Worm (Caenorhabditis elegans) whole organism, L2 larva: ENCODE measurements around the gene T23E1.1.
A peak's percentile ranks its signal among the peaks of the same experiment; 100 is the strongest.

Experiments used
- C34F6.9 ChIP-seq: fragments of 150-350 bp; optimal IDR thresholded peaks from 2 replicates; lab custom pipeline; 2014; ENCODE audit warnings: missing biosample characterization, missing genetic modification characterization
- F13H6.1 ChIP-seq: sonication (generic microtip); optimal IDR thresholded peaks from 2 replicates; lab custom pipeline; 2016; ENCODE audit warnings: missing genetic modification characterization, missing compliant biosample characterization
- R02D3.7 ChIP-seq: fragments of 150-350 bp; optimal IDR thresholded peaks from 2 replicates; lab custom pipeline; 2014; ENCODE audit warnings: missing biosample characterization, missing genetic modification characterization
- Y55F3AM.14 ChIP-seq: fragments of 200-800 bp; sonication (Bioruptor generic); optimal IDR thresholded peaks from 2 replicates; lab custom pipeline; 2018; ENCODE audit warnings: mild to moderate bottlenecking, missing genetic modification characterization, missing compliant biosample characterization
- ZK546.5 ChIP-seq: sonication (generic microtip); optimal IDR thresholded peaks from 2 replicates; lab custom pipeline; 2017; ENCODE audit warnings: missing biosample characterization, missing genetic modification characterization
- alr-1 ChIP-seq: fragments of 150-350 bp; optimal IDR thresholded peaks from 2 replicates; lab custom pipeline; 2014; ENCODE audit warnings: missing biosample characterization, missing genetic modification characterization
- aly-2 ChIP-seq: fragments of 150-350 bp; optimal IDR thresholded peaks from 2 replicates; lab custom pipeline; 2014; ENCODE audit warnings: missing biosample characterization, missing genetic modification characterization
- ama-1 ChIP-seq: fragments of 150-350 bp; optimal IDR thresholded peaks from 2 replicates; lab custom pipeline; 2018; ENCODE audit warnings: inconsistent platforms
- blmp-1 ChIP-seq: sonication (generic microtip); optimal IDR thresholded peaks from 2 replicates; lab custom pipeline; 2017; ENCODE audit warnings: missing genetic modification characterization, mild to moderate bottlenecking, missing compliant biosample characterization, antibody characterized with exemption, moderate library complexity; ENCODE audit not compliant: insufficient read depth
- ceh-16 ChIP-seq: fragments of 150-350 bp; optimal IDR thresholded peaks from 2 replicates; lab custom pipeline; 2014; ENCODE audit warnings: missing biosample characterization, missing genetic modification characterization
- ceh-82 ChIP-seq: fragments of 150-350 bp; optimal IDR thresholded peaks from 2 replicates; lab custom pipeline; 2014; ENCODE audit warnings: missing biosample characterization, missing genetic modification characterization
- crh-2 ChIP-seq: sonication (generic microtip); optimal IDR thresholded peaks from 2 replicates; lab custom pipeline; 2017; ENCODE audit warnings: missing biosample characterization, missing genetic modification characterization
- dmd-4 ChIP-seq: sonication (generic microtip); optimal IDR thresholded peaks from 2 replicates; lab custom pipeline; 2017; ENCODE audit warnings: missing biosample characterization, missing genetic modification characterization
- egl-27 ChIP-seq: sonication (generic microtip); optimal IDR thresholded peaks from 3 replicates; lab custom pipeline; 2017; ENCODE audit warnings: missing biosample characterization, missing genetic modification reagents, missing genetic modification characterization
- elt-1 ChIP-seq: fragments of 150-350 bp; optimal IDR thresholded peaks from 2 replicates; lab custom pipeline; 2014; ENCODE audit warnings: missing biosample characterization, missing genetic modification characterization
- elt-3 ChIP-seq: sonication (generic microtip); optimal IDR thresholded peaks from 2 replicates; lab custom pipeline; 2017; ENCODE audit warnings: missing biosample characterization, missing genetic modification characterization
- fos-1 ChIP-seq: fragments of 150-350 bp; optimal IDR thresholded peaks from 2 replicates; lab custom pipeline; 2014; ENCODE audit warnings: missing biosample characterization, missing genetic modification characterization
- gmeb-1 ChIP-seq: fragments of 150-350 bp; optimal IDR thresholded peaks from 2 replicates; lab custom pipeline; 2014; ENCODE audit warnings: missing biosample characterization, missing genetic modification characterization
- lin-11 ChIP-seq: fragments of 150-350 bp; sonication (generic microtip); optimal IDR thresholded peaks from 2 replicates; lab custom pipeline; 2014; ENCODE audit warnings: missing biosample characterization, missing genetic modification characterization, inconsistent platforms, mixed read lengths
- lin-13 ChIP-seq: fragments of 150-350 bp; optimal IDR thresholded peaks from 2 replicates; lab custom pipeline; 2014; ENCODE audit warnings: missing biosample characterization, missing genetic modification reagents, missing genetic modification characterization
- lin-39 ChIP-seq: fragments of 150-350 bp; optimal IDR thresholded peaks from 2 replicates; lab custom pipeline; 2014; ENCODE audit warnings: missing biosample characterization, missing genetic modification reagents, missing genetic modification characterization
- lsy-2 ChIP-seq, 2 experiments: fragments of 150-350 bp in 1 of 2; sonication (generic microtip) in 1 of 2; optimal IDR thresholded peaks; 2 replicates each; lab custom pipeline; 2014 to 2017; ENCODE audit warnings: missing biosample characterization in 2 of 2, missing genetic modification characterization in 2 of 2
- mab-5 ChIP-seq: fragments of 150-350 bp; optimal IDR thresholded peaks from 2 replicates; lab custom pipeline; 2014; ENCODE audit warnings: missing biosample characterization, missing genetic modification characterization
- mbf-1 ChIP-seq: sonication (generic microtip); optimal IDR thresholded peaks from 2 replicates; lab custom pipeline; 2017; ENCODE audit warnings: missing biosample characterization, missing genetic modification characterization
- mdl-1 ChIP-seq, 2 experiments: fragments of 150-350 bp in 1 of 2; sonication (generic microtip) in 1 of 2; optimal IDR thresholded peaks; 2 replicates each; lab custom pipeline; 2017; ENCODE audit warnings: missing biosample characterization in 2 of 2, missing genetic modification characterization in 2 of 2
- nhr-10 ChIP-seq: sonication (generic microtip); optimal IDR thresholded peaks from 2 replicates; lab custom pipeline; 2017; ENCODE audit warnings: missing biosample characterization, missing genetic modification characterization
- nhr-11 ChIP-seq: fragments of 150-350 bp; optimal IDR thresholded peaks from 2 replicates; lab custom pipeline; 2014; ENCODE audit warnings: missing biosample characterization, missing genetic modification characterization
- nhr-12 ChIP-seq: fragments of 150-350 bp; optimal IDR thresholded peaks from 2 replicates; lab custom pipeline; 2014; ENCODE audit warnings: missing biosample characterization, missing genetic modification characterization
- nhr-129 ChIP-seq: fragments of 150-350 bp; optimal IDR thresholded peaks from 2 replicates; lab custom pipeline; 2014; ENCODE audit warnings: missing biosample characterization, missing genetic modification characterization
- nhr-21 ChIP-seq: fragments of 150-350 bp; optimal IDR thresholded peaks from 2 replicates; lab custom pipeline; 2014; ENCODE audit warnings: missing biosample characterization, missing genetic modification characterization
- nhr-23 ChIP-seq: fragments of 150-350 bp; optimal IDR thresholded peaks from 2 replicates; lab custom pipeline; 2014; ENCODE audit warnings: missing biosample characterization, missing genetic modification reagents, missing genetic modification characterization
- nhr-237 ChIP-seq: fragments of 150-350 bp; optimal IDR thresholded peaks from 2 replicates; lab custom pipeline; 2014; ENCODE audit warnings: missing biosample characterization, missing genetic modification characterization
- nhr-25 ChIP-seq: fragments of 150-350 bp; sonication (generic microtip); optimal IDR thresholded peaks from 3 replicates; lab custom pipeline; 2014; ENCODE audit warnings: missing biosample characterization, missing genetic modification characterization
- nhr-6 ChIP-seq: fragments of 150-350 bp; optimal IDR thresholded peaks from 2 replicates; lab custom pipeline; 2014; ENCODE audit warnings: missing biosample characterization, missing genetic modification characterization
- nhr-77 ChIP-seq: fragments of 150-350 bp; optimal IDR thresholded peaks from 2 replicates; lab custom pipeline; 2014; ENCODE audit warnings: missing biosample characterization, missing genetic modification characterization
- peb-1 ChIP-seq: fragments of 150-350 bp; optimal IDR thresholded peaks from 2 replicates; lab custom pipeline; 2014; ENCODE audit warnings: missing biosample characterization, missing genetic modification characterization
- sem-4 ChIP-seq: fragments of 150-350 bp; optimal IDR thresholded peaks from 2 replicates; lab custom pipeline; 2014; ENCODE audit warnings: missing biosample characterization, missing genetic modification reagents, missing genetic modification characterization
- skn-1 ChIP-seq: sonication (generic microtip); optimal IDR thresholded peaks from 2 replicates; lab custom pipeline; 2017; ENCODE audit warnings: missing biosample characterization, missing genetic modification characterization
- sma-3 ChIP-seq: sonication (generic microtip); optimal IDR thresholded peaks from 2 replicates; lab custom pipeline; 2016; ENCODE audit warnings: missing genetic modification reagents, missing genetic modification characterization, missing compliant biosample characterization
- sma-9 ChIP-seq, 2 experiments: fragments of 150-350 bp in 1 of 2; sonication (generic microtip) in 1 of 2; optimal IDR thresholded peaks; 2 replicates each; lab custom pipeline; 2014 to 2016; ENCODE audit warnings: missing genetic modification characterization in 2 of 2, mild to moderate bottlenecking in 1 of 2, missing biosample characterization in 1 of 2, missing compliant biosample characterization in 1 of 2, missing genetic modification reagents in 1 of 2, moderate library complexity in 1 of 2
- snpc-4 ChIP-seq: fragments of 150-350 bp; optimal IDR thresholded peaks from 2 replicates; lab custom pipeline; 2014; ENCODE audit warnings: missing biosample characterization, missing genetic modification characterization
- unc-39 ChIP-seq: fragments of 150-350 bp; optimal IDR thresholded peaks from 2 replicates; lab custom pipeline; 2014; ENCODE audit warnings: missing biosample characterization, missing genetic modification characterization
- unc-55 ChIP-seq: fragments of 150-350 bp; sonication (generic microtip); optimal IDR thresholded peaks from 3 replicates; lab custom pipeline; 2014; ENCODE audit warnings: missing biosample characterization, missing genetic modification reagents, missing genetic modification characterization
- zag-1 ChIP-seq: fragments of 150-350 bp; optimal IDR thresholded peaks from 2 replicates; lab custom pipeline; 2014; ENCODE audit warnings: missing biosample characterization, missing genetic modification characterization
- ztf-1 ChIP-seq: fragments of 200-800 bp; sonication (Bioruptor generic); conservative IDR thresholded peaks from 2 replicates; pipeline ENCODE4 v1.3.6; 2022; ENCODE audit warnings: missing genetic modification characterization, missing compliant biosample characterization
- ztf-11 ChIP-seq: sonication (generic microtip); optimal IDR thresholded peaks from 2 replicates; lab custom pipeline; 2017; ENCODE audit warnings: missing biosample characterization, missing genetic modification characterization
- ztf-4 ChIP-seq: fragments of 150-350 bp; optimal IDR thresholded peaks from 2 replicates; lab custom pipeline; 2014; ENCODE audit warnings: missing biosample characterization, missing genetic modification characterization

T23E1.1 gene

DNA sequence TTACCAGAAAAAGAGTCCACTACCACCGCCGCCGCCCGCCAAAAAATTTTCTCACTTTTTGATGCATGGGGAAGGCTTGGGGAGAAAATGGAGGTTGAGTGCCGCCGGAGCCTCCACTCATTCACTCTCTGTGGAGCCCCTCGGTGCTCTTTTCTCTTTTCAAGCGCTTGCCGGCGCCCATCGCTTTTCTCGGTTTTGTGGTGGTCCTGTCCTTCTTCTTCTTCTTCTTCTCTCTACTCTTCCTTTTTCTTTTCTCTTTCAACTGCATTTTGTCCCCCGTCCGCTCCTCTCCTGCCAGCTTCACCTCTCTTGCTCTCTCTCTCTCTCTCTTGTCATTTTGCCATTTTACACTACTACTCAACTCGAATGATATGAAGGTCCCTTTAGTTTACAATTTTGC is 12.4 kb downstream of the T23E1.1 start:
- TF ChIP-seq zag-1 (tag; lab: Kevin White, UChicago): peak; percentile 52
- TF ChIP-seq nhr-129 (tag; lab: Kevin White, UChicago): peak; percentile 37
- TF ChIP-seq Y55F3AM.14 (GFP tag; lab: Kevin White, UChicago): peak; percentile 37
- TF ChIP-seq F13H6.1 (tag; lab: Kevin White, UChicago): peak; percentile 51
- no peak for TF ChIP-seq ztf-4 (tag; lab: Kevin White, UChicago)
- peak; percentile 52 for TF ChIP-seq unc-55 (GFP tag; lab: Kevin White, UChicago)
- no peak for TF ChIP-seq fos-1 (tag; lab: Kevin White, UChicago)
- peak; percentile 46 for TF ChIP-seq C34F6.9 (tag; lab: Kevin White, UChicago)

ce11 chrIV:3165365-3165764 is 14.2 kb downstream of the T23E1.1 start:
- TF ChIP-seq sem-4 (tag; lab: Kevin White, UChicago) (no peak), F13H6.1 (tag; lab: Kevin White, UChicago) (no peak), alr-1 (tag; lab: Kevin White, UChicago) (no peak), nhr-10 (tag; lab: Kevin White, UChicago) (no peak), R02D3.7 (tag; lab: Kevin White, UChicago) (no peak), nhr-21 (tag; lab: Kevin White, UChicago) (no peak), nhr-25 (tag; lab: Kevin White, UChicago) (peak; percentile 46), ztf-1 (GFP tag; lab: Robert Waterston, UW) (no peak), dmd-4 (tag; lab: Kevin White, UChicago) (no peak), nhr-237 (tag; lab: Kevin White, UChicago) (no peak), peb-1 (tag; lab: Kevin White, UChicago) (no peak), elt-1 (tag; lab: Kevin White, UChicago) (peak; percentile 51), ztf-4 (tag; lab: Kevin White, UChicago) (no peak)

ce11 chrIV:3166896-3167295 is 15.7 kb downstream of the T23E1.1 start:
- TF ChIP-seq ZK546.5 (tag; lab: Kevin White, UChicago) (no peak), unc-39 (no peak), skn-1 (tag; lab: Kevin White, UChicago) (no peak), nhr-23 (tag; lab: Kevin White, UChicago) (no peak), elt-3 (no peak), nhr-11 (no peak), lin-39 (no peak), peb-1 (tag; lab: Kevin White, UChicago) (no peak), elt-1 (tag; lab: Kevin White, UChicago) (no peak), unc-55 (GFP tag; lab: Kevin White, UChicago) (peak; percentile 19), R02D3.7 (tag; lab: Kevin White, UChicago) (no peak), mdl-1 (tag; optimal IDR thresholded peaks at IDR 0.05; lab: Kevin White, UChicago) (no peak), gmeb-1 (peak; percentile 32), F13H6.1 (tag; lab: Kevin White, UChicago) (no peak), egl-27 (tag; lab: Kevin White, UChicago) (no peak), ztf-4 (tag; lab: Kevin White, UChicago) (no peak), ceh-16 (tag; lab: Kevin White, UChicago) (no peak), sma-3 (GFP tag; lab: Kevin White, UChicago) (peak; percentile 29), crh-2 (tag; lab: Kevin White, UChicago) (peak; percentile 79), aly-2 (tag; lab: Kevin White, UChicago) (no peak), lin-11 (tag; lab: Kevin White, UChicago) (no peak), nhr-129 (tag; lab: Kevin White, UChicago) (no peak), Y55F3AM.14 (GFP tag; lab: Kevin White, UChicago) (no peak), nhr-12 (tag; lab: Kevin White, UChicago) (no peak), alr-1 (tag; lab: Kevin White, UChicago) (no peak), fos-1 (tag; lab: Kevin White, UChicago) (peak; percentile 90), nhr-237 (tag; lab: Kevin White, UChicago) (no peak), ztf-11 (tag; lab: Kevin White, UChicago) (no peak), mab-5 (no peak), C34F6.9 (tag; lab: Kevin White, UChicago) (no peak), sma-9 (GFP tag; optimal IDR thresholded peaks at IDR 0.05; lab: Kevin White, UChicago) (peak; percentile 55), sma-9 (tag; optimal IDR thresholded peaks at IDR 0.05; lab: Kevin White, UChicago) (no peak), blmp-1 (tag; lab: Kevin White, UChicago) (no peak), dmd-4 (tag; lab: Kevin White, UChicago) (no peak), nhr-6 (tag; lab: Kevin White, UChicago) (no peak), ama-1 (lab: Kevin White, UChicago) (no peak), zag-1 (tag; lab: Kevin White, UChicago) (no peak), lsy-2 (tag; optimal IDR thresholded peaks at IDR 0.05; lab: Kevin White, UChicago) (peak in 1 of 2 experiments; percentile 5), lin-13 (GFP tag; lab: Kevin White, UChicago) (no peak), ceh-82 (no peak), ztf-1 (GFP tag; lab: Robert Waterston, UW) (no peak), nhr-25 (tag; lab: Kevin White, UChicago) (no peak), nhr-77 (tag; lab: Kevin White, UChicago) (no peak), nhr-21 (tag; lab: Kevin White, UChicago) (no peak), sem-4 (tag; lab: Kevin White, UChicago) (no peak), mbf-1 (tag; lab: Kevin White, UChicago) (no peak), snpc-4 (tag; lab: Kevin White, UChicago) (no peak)
